Fruit fly (Drosophila melanogaster) whole organism, embryonic: ENCODE measurements around the gene CG31809.

ENCODE experiments used
- Ada2b ChIP-seq: fragments of 200-800 bp; sonication (Bioruptor generic); IDR thresholded peaks from 2 replicates; pipeline ENCODE4 v1.3.6; 2022; ENCODE audit warnings: missing biosample characterization, missing genetic modification characterization
- Asciz ChIP-seq: fragments of 200-800 bp; sonication (Bioruptor generic); optimal IDR thresholded peaks from 2 replicates; lab custom pipeline; 2017; ENCODE audit warnings: missing biosample characterization, mild to moderate bottlenecking, missing genetic modification characterization, missing genetic modification reagents
- Bdp1 ChIP-seq: fragments of 200-800 bp; sonication (Bioruptor generic); optimal IDR thresholded peaks from 3 replicates; lab custom pipeline; 2016; ENCODE audit warnings: missing biosample characterization, missing genetic modification characterization
- CG12155 ChIP-seq: fragments of 200-800 bp; sonication (Bioruptor generic); optimal IDR thresholded peaks from 3 replicates; lab custom pipeline; 2016; ENCODE audit warnings: missing biosample characterization, missing genetic modification characterization
- CG13775 ChIP-seq: fragments of 200-800 bp; sonication (Bioruptor generic); optimal IDR thresholded peaks from 3 replicates; lab custom pipeline; 2017; ENCODE audit warnings: missing biosample characterization, mild to moderate bottlenecking, missing genetic modification characterization
- CG15011 ChIP-seq: fragments of 200-800 bp; sonication (Bioruptor generic); optimal IDR thresholded peaks from 3 replicates; lab custom pipeline; 2018; ENCODE audit warnings: missing biosample characterization, mild to moderate bottlenecking, missing genetic modification characterization
- CG15514 ChIP-seq: fragments of 200-800 bp; sonication (Bioruptor generic); optimal IDR thresholded peaks from 3 replicates; lab custom pipeline; 2017; ENCODE audit warnings: missing biosample characterization, missing genetic modification characterization, mild to moderate bottlenecking, moderate library complexity, missing genetic modification reagents
- CG16813 ChIP-seq: fragments of 200-800 bp; sonication (Bioruptor generic); IDR thresholded peaks from 3 replicates; pipeline ENCODE4 v1.3.6; 2022; ENCODE audit warnings: missing biosample characterization, missing genetic modification characterization; ENCODE audit not compliant: partially characterized antibody
- CG3726 ChIP-seq: fragments of 200-800 bp; sonication (Bioruptor generic); IDR thresholded peaks from 3 replicates; pipeline ENCODE4, ENCODE4 v1.3.6; 2022; ENCODE audit warnings: missing biosample characterization, missing genetic modification characterization
- CG4328 ChIP-seq: fragments of 200-800 bp; sonication (Bioruptor generic); optimal IDR thresholded peaks from 3 replicates; lab custom pipeline; 2017; ENCODE audit warnings: missing biosample characterization, missing genetic modification reagents, missing genetic modification characterization
- CG7786 ChIP-seq: fragments of 200-800 bp; sonication (Bioruptor generic); optimal IDR thresholded peaks from 2 replicates; lab custom pipeline; 2016; ENCODE audit warnings: missing biosample characterization, missing genetic modification characterization
- CG8089 ChIP-seq: fragments of 200-800 bp; sonication (Bioruptor generic); optimal IDR thresholded peaks from 3 replicates; lab custom pipeline; 2016; ENCODE audit warnings: missing biosample characterization, missing genetic modification characterization
- CG8359 ChIP-seq: fragments of 200-800 bp; sonication (Bioruptor generic); optimal IDR thresholded peaks from 2 replicates; lab custom pipeline; 2017; ENCODE audit warnings: missing biosample characterization, mild to moderate bottlenecking, missing genetic modification characterization, borderline replicate concordance
- CG9437 ChIP-seq: fragments of 200-800 bp; sonication (Bioruptor generic); optimal IDR thresholded peaks from 2 replicates; lab custom pipeline; 2018; ENCODE audit warnings: missing biosample characterization, mild to moderate bottlenecking, missing genetic modification characterization
- CG9727 ChIP-seq: fragments of 200-800 bp; sonication (Bioruptor generic); optimal IDR thresholded peaks from 3 replicates; lab custom pipeline; 2017; ENCODE audit warnings: missing biosample characterization, mild to moderate bottlenecking, missing genetic modification characterization
- Dek ChIP-seq: fragments of 200-800 bp; sonication (Bioruptor generic); optimal IDR thresholded peaks from 3 replicates; lab custom pipeline; 2019; ENCODE audit warnings: missing biosample characterization, mild to moderate bottlenecking, missing genetic modification characterization, moderate library complexity
- E2f1 ChIP-seq: fragments of 200-800 bp; sonication (Bioruptor generic); IDR thresholded peaks from 2 replicates; pipeline ENCODE4 v1.3.6; 2022; ENCODE audit warnings: missing biosample characterization, missing genetic modification characterization
- ERR ChIP-seq: fragments of 200-800 bp; sonication (Bioruptor generic); optimal IDR thresholded peaks from 2 replicates; lab custom pipeline; 2016; ENCODE audit warnings: missing biosample characterization, missing genetic modification characterization
- HmgZ ChIP-seq: fragments of 200-800 bp; sonication (Bioruptor generic); optimal IDR thresholded peaks from 2 replicates; lab custom pipeline; 2018; ENCODE audit warnings: missing biosample characterization, mild to moderate bottlenecking, missing genetic modification characterization
- Hsf ChIP-seq: fragments of 200-800 bp; sonication (Bioruptor generic); optimal IDR thresholded peaks from 3 replicates; lab custom pipeline; 2016; ENCODE audit warnings: missing biosample characterization, missing genetic modification characterization
- Lpt ChIP-seq: fragments of >200 bp; optimal IDR thresholded peaks from 2 replicates; lab custom pipeline; 2018; ENCODE audit warnings: missing biosample characterization, missing genetic modification characterization
- MTF-1 ChIP-seq: fragments of 200-800 bp; sonication (Bioruptor generic); optimal IDR thresholded peaks from 2 replicates; lab custom pipeline; 2018; ENCODE audit warnings: missing biosample characterization, mild to moderate bottlenecking, missing genetic modification characterization, borderline replicate concordance
- Meics ChIP-seq: fragments of 200-800 bp; sonication (Bioruptor generic); optimal IDR thresholded peaks from 2 replicates; lab custom pipeline; 2017; ENCODE audit warnings: missing biosample characterization, mild to moderate bottlenecking, missing genetic modification characterization
- PHDP ChIP-seq: fragments of 200-800 bp; sonication (Bioruptor generic); optimal IDR thresholded peaks from 3 replicates; lab custom pipeline; 2018; ENCODE audit warnings: missing biosample characterization, mild to moderate bottlenecking, missing genetic modification characterization, moderate library complexity
- Scr ChIP-seq: fragments of 200-800 bp; sonication (Bioruptor generic); IDR thresholded peaks from 2 replicates; pipeline ENCODE4 v1.3.6; 2022; ENCODE audit warnings: missing biosample characterization, missing genetic modification characterization; ENCODE audit not compliant: partially characterized antibody
- Sry-β ChIP-seq: fragments of 200-800 bp; sonication (Bioruptor generic); optimal IDR thresholded peaks from 2 replicates; lab custom pipeline; 2018; ENCODE audit warnings: missing biosample characterization, mild to moderate bottlenecking, missing genetic modification characterization, moderate library complexity
- ac ChIP-seq: fragments of 200-800 bp; sonication (Bioruptor generic); optimal IDR thresholded peaks from 3 replicates; lab custom pipeline; 2017; ENCODE audit warnings: missing biosample characterization, mild to moderate bottlenecking, missing genetic modification characterization
- ato ChIP-seq: fragments of 200-800 bp; sonication (Bioruptor generic); IDR thresholded peaks from 2 replicates; pipeline ENCODE4 v1.3.6; 2022; ENCODE audit warnings: missing biosample characterization, missing genetic modification characterization; ENCODE audit not compliant: partially characterized antibody
- caup ChIP-seq: fragments of 200-800 bp; sonication (Bioruptor generic); optimal IDR thresholded peaks from 3 replicates; lab custom pipeline; 2017; ENCODE audit warnings: missing biosample characterization, mild to moderate bottlenecking, missing genetic modification characterization, moderate library complexity; ENCODE audit not compliant: severe bottlenecking
- ems ChIP-seq: fragments of 200-800 bp; sonication (Bioruptor generic); optimal IDR thresholded peaks from 3 replicates; lab custom pipeline; 2016; ENCODE audit warnings: missing biosample characterization, missing genetic modification characterization
- grau ChIP-seq: fragments of 200-800 bp; optimal IDR thresholded peaks from 3 replicates; lab custom pipeline; 2019; ENCODE audit warnings: missing biosample characterization, mild to moderate bottlenecking, missing genetic modification characterization, moderate library complexity
- hb ChIP-seq: fragments of 200-800 bp; sonication (Bioruptor generic); IDR thresholded peaks from 3 replicates; pipeline ENCODE4 v1.3.6; 2022; ENCODE audit warnings: missing biosample characterization, missing genetic modification characterization; ENCODE audit not compliant: partially characterized antibody
- hkb ChIP-seq, 2 experiments: fragments of 200-800 bp in 1 of 2; fragments of >200 bp in 1 of 2; sonication (Bioruptor generic) in 1 of 2; IDR thresholded peaks in 1 of 2; optimal IDR thresholded peaks in 1 of 2; 2 replicates each; pipeline versions ENCODE4 v1.3.6 to Lab custom; 2017 to 2022; ENCODE audit warnings: missing biosample characterization in 1 of 2, missing genetic modification characterization in 1 of 2
- ind ChIP-seq: fragments of 200-800 bp; sonication (Bioruptor generic); optimal IDR thresholded peaks from 3 replicates; lab custom pipeline; 2016; ENCODE audit warnings: missing biosample characterization, missing genetic modification characterization
- ken ChIP-seq: fragments of 200-800 bp; sonication (Bioruptor generic); IDR thresholded peaks from 3 replicates; pipeline ENCODE4 v1.3.6; 2022; ENCODE audit warnings: missing biosample characterization, missing genetic modification characterization
- knrl ChIP-seq: fragments of 200-800 bp; sonication (Bioruptor generic); IDR thresholded peaks from 3 replicates; pipeline ENCODE4 v1.3.6; 2022; ENCODE audit warnings: missing biosample characterization, missing genetic modification characterization; ENCODE audit not compliant: partially characterized antibody
- lmd ChIP-seq: fragments of 200-800 bp; sonication (Bioruptor generic); IDR thresholded peaks from 2 replicates; pipeline ENCODE4 v1.3.6; 2022; ENCODE audit warnings: missing biosample characterization, missing genetic modification characterization
- otp ChIP-seq: fragments of 200-800 bp; sonication (Bioruptor generic); IDR thresholded peaks from 3 replicates; pipeline ENCODE4, ENCODE4 v1.3.6; 2022; ENCODE audit warnings: missing biosample characterization, missing genetic modification characterization
- ranshi ChIP-seq: fragments of 200-800 bp; sonication (Bioruptor generic); IDR thresholded peaks from 2 replicates; pipeline ENCODE4 v1.3.6; 2022; ENCODE audit warnings: missing biosample characterization, missing genetic modification characterization
- slou ChIP-seq: fragments of 200-800 bp; sonication (Bioruptor generic); optimal IDR thresholded peaks from 3 replicates; lab custom pipeline; 2016; ENCODE audit warnings: missing biosample characterization, missing genetic modification characterization
- so ChIP-seq: fragments of 200-800 bp; sonication (Bioruptor generic); IDR thresholded peaks from 3 replicates; pipeline ENCODE4 v1.3.6; 2022; ENCODE audit warnings: missing biosample characterization, missing genetic modification characterization
- toy ChIP-seq: fragments of 200-800 bp; sonication (Bioruptor generic); IDR thresholded peaks from 2 replicates; pipeline ENCODE4 v1.3.6; 2022; ENCODE audit warnings: missing biosample characterization, missing genetic modification characterization
- ttk ChIP-seq: fragments of 200-800 bp; sonication (Bioruptor generic); IDR thresholded peaks from 2 replicates; pipeline ENCODE4 v2.1.2; 2022; ENCODE audit warnings: missing biosample characterization, missing genetic modification characterization
- usp ChIP-seq: fragments of >200 bp; optimal IDR thresholded peaks from 2 replicates; lab custom pipeline; 2017; ENCODE audit warnings: missing biosample characterization, missing genetic modification characterization
- vvl ChIP-seq: fragments of 200-800 bp; sonication (Bioruptor generic); IDR thresholded peaks from 2 replicates; pipeline ENCODE4 v1.3.6; 2022; ENCODE audit warnings: missing biosample characterization, missing genetic modification characterization
- zen ChIP-seq: fragments of 200-800 bp; sonication (Bioruptor generic); optimal IDR thresholded peaks from 3 replicates; lab custom pipeline; 2018; ENCODE audit warnings: missing biosample characterization, mild to moderate bottlenecking, missing genetic modification characterization, moderate library complexity
- zf30C ChIP-seq: fragments of 200-800 bp; sonication (Bioruptor generic); optimal IDR thresholded peaks from 3 replicates; lab custom pipeline; 2018; ENCODE audit warnings: missing biosample characterization, mild to moderate bottlenecking, missing genetic modification characterization

The CG31809 gene

dm6 chr2L:16815989-16816749 is 42.3 kb downstream of the CG31809 start, which contains the start of gene mdy (continued):
- TF ChIP-seq slou (GFP tag; lab: Kevin White, UChicago) (peak; percentile 29), CG8089 (GFP tag; lab: Kevin White, UChicago) (no peak), ac (no peak), CG15011 (GFP tag; lab: Kevin White, UChicago) (no peak), ttk (GFP tag; lab: Robert Waterston, UW) (no peak), zf30C (peak; percentile 47), CG9727 (GFP tag; lab: Kevin White, UChicago) (peak; percentile 54), CG8359 (GFP tag; lab: Kevin White, UChicago) (no peak), Hsf (peak; percentile 69), lmd (GFP tag; lab: Robert Waterston, UW) (peak; percentile 40; the same call in 1 of the 2 replicates), Sry-β (peak; percentile 99), otp (GFP tag; lab: Robert Waterston, UW) (0 out of 3 replicates have a peak, but pooled peaks have one; percentile 57), so (GFP tag; lab: Robert Waterston, UW) (no peak), CG12155 (GFP tag; lab: Kevin White, UChicago) (peak; percentile 41), CG15514 (GFP tag; lab: Kevin White, UChicago) (peak; percentile 79), Dek (tag; lab: Kevin White, UChicago) (peak; percentile 54), knrl (GFP tag; lab: Robert Waterston, UW) (no peak; the same call in 1 of the 3 replicates), MTF-1 (GFP tag; lab: Kevin White, UChicago) (peak; percentile 31), CG13775 (GFP tag; lab: Kevin White, UChicago) (peak; percentile 71), CG3726 (0 out of 3 replicates have a peak, but pooled peaks have one; percentile 9), hb (GFP tag; lab: Robert Waterston, UW) (0 out of 3 replicates have a peak, but pooled peaks have one; percentile 15), HmgZ (tag; lab: Kevin White, UChicago) (peak; percentile 55), Scr (GFP tag; lab: Robert Waterston, UW) (peak; percentile 61; the same call in 1 of the 2 replicates), ato (no peak), PHDP (tag; lab: Kevin White, UChicago) (peak; percentile 58), toy (GFP tag; lab: Robert Waterston, UW) (no peak), grau (peak; percentile 63), Asciz (no peak), vvl (GFP tag; lab: Robert Waterston, UW) (peak; percentile 75), CG9437 (GFP tag; lab: Kevin White, UChicago) (no peak), CG7786 (GFP tag; lab: Kevin White, UChicago) (peak; percentile 46), ems (peak; percentile 48), Ada2b (GFP tag; lab: Robert Waterston, UW) (peak; percentile 40), Bdp1 (GFP tag; lab: Kevin White, UChicago) (peak; percentile 37), hkb (optimal IDR thresholded peaks at IDR 0.05; lab: Kevin White, UChicago) (no peak), hkb (GFP tag; IDR thresholded peaks at IDR 0.05; lab: Robert Waterston, UW) (peak; percentile 57; the same call in 1 of the 2 replicates), usp (GFP tag; lab: Kevin White, UChicago) (no peak), CG4328 (GFP tag; lab: Kevin White, UChicago) (peak; percentile 0), caup (peak; percentile 42), ranshi (GFP tag; lab: Robert Waterston, UW) (peak; percentile 74; the same call in 1 of the 2 replicates), CG16813 (GFP tag; lab: Robert Waterston, UW) (peak; percentile 52; the same call in 2 of the 3 replicates), ERR (GFP tag; lab: Kevin White, UChicago) (no peak), zen (tag; lab: Kevin White, UChicago) (peak; percentile 58), Lpt (GFP tag; lab: Kevin White, UChicago) (no peak), ken (GFP tag; lab: Robert Waterston, UW) (peak; percentile 60; the same call in 1 of the 3 replicates), E2f1 (GFP tag; lab: Robert Waterston, UW) (peak; percentile 59), ind (GFP tag; lab: Kevin White, UChicago) (peak; percentile 12), Meics (GFP tag; lab: Kevin White, UChicago) (peak; percentile 26)
